Worm (Caenorhabditis elegans) whole organism, L4/young adult: ENCODE data around the gene rfip-1.

Source experiments
- W03F9.2 ChIP-seq: fragments of 150-350 bp; optimal IDR thresholded peaks from 2 replicates; lab custom pipeline; 2014; ENCODE audit warnings: missing biosample characterization, missing genetic modification characterization
- dao-5 ChIP-seq: sonication (generic microtip); optimal IDR thresholded peaks from 2 replicates; lab custom pipeline; 2016; ENCODE audit warnings: missing genotype, missing genetic modification characterization, moderate library complexity, missing compliant biosample characterization
- him-1 ChIP-seq: sonication (generic microtip); optimal IDR thresholded peaks from 2 replicates; lab custom pipeline; 2016; ENCODE audit warnings: missing genotype, missing genetic modification reagents, missing genetic modification characterization, missing compliant biosample characterization

rfip-1 gene

DNA sequence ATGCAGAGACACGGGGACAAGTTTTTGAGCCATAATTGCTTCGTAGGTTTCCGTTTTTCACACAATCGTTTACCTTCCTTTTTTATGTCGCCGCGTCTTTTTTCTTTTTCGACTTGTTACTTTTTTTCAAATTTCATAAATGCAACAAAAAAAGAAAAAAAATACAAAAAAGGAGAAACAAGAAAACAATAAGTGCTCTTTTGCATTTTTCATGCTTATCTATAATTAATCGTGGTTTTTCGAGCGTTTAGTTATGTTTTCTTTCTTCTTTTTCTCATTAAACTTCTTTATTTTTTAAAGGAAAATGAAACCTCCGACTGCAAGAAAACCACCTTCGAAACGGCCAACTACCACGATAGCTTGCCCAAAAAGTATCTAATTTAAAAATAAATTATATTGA lies 11.5 kb downstream of the rfip-1 start, which contains the start of gene F59G1.4:
F59G1.4 (plus strand) TSS at position 301 of the 400 bp plus-strand sequence.
- TF ChIP-seq dao-5 (tag; lab: Kevin White, UChicago) (no peak), W03F9.2 (tag; lab: Kevin White, UChicago) (no peak), him-1 (tag; lab: Kevin White, UChicago) (no peak)

- TF ChIP-seq W03F9.2 (tag; lab: Kevin White, UChicago) (no peak), dao-5 (tag; lab: Kevin White, UChicago) (no peak), him-1 (tag; lab: Kevin White, UChicago) (no peak)
Observed at ce11 chrII:5896512-5896911, 12.2 kb downstream of the rfip-1 start.

DNA sequence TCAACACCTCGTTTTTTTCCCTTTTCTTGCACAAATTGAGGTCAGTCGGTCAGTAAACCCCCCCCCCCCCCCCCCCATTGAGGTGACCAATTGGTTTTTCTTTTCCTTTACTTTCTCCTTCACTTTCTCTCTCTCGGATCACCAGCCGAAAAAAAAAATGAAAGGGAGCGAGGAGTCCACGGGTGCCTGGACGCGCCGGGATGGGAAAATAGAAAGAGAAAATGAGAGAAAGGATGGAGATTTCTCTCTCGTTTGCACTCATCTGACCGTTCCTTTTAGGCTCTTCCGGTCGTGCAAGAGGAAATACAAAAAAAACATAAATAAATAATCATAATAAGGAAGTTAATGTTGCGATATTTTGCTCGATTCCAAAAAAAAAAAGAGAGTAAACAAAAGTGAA lies 14.7 kb downstream of the rfip-1 start:
- TF ChIP-seq dao-5 (tag; lab: Kevin White, UChicago): no peak
- TF ChIP-seq him-1 (tag; lab: Kevin White, UChicago): no peak
- TF ChIP-seq W03F9.2 (tag; lab: Kevin White, UChicago): no peak

- TF ChIP-seq W03F9.2 (tag; lab: Kevin White, UChicago): peak; percentile 16
- no peak for TF ChIP-seq him-1 (tag; lab: Kevin White, UChicago)
- no peak for TF ChIP-seq dao-5 (tag; lab: Kevin White, UChicago)
Observed at ce11 chrII:5899865-5900486, 15.6 kb downstream of the rfip-1 start.

ce11 chrII:5901407-5902026 lies 17.2 kb downstream of the rfip-1 start:
- no peak for TF ChIP-seq dao-5 (tag; lab: Kevin White, UChicago)
- TF ChIP-seq him-1 (tag; lab: Kevin White, UChicago): no peak
- no peak for TF ChIP-seq W03F9.2 (tag; lab: Kevin White, UChicago)

DNA sequence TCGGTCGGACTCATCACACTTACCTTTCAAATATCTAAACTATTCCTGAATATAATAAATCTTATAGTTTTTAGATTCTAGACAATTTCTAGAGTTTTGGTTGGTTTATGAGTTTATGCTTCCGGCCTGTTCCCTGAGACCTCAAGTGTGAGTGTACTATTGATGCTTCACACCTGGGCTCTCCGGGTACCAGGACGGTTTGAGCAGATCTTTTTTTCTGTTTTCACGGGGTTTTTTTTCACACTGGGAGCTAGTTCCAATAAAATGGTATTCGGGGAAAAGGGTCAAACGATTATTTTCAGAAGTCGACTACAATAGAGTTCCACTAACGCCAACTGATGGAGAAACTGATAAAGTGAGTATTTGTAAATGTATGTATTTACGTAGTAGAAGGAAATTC lies 17.8 kb downstream of the rfip-1 start:
- TF ChIP-seq W03F9.2 (tag; lab: Kevin White, UChicago): no peak

ce11 chrII:5904252-5904651 lies 19.9 kb downstream of the rfip-1 start, which contains the start of gene tsp-18:
tsp-18 (plus strand) TSS chrII:5904552.
- TF ChIP-seq him-1 (tag; lab: Kevin White, UChicago) (no peak), dao-5 (tag; lab: Kevin White, UChicago) (no peak), W03F9.2 (tag; lab: Kevin White, UChicago) (no peak)

- no peak for TF ChIP-seq dao-5 (tag; lab: Kevin White, UChicago)
- TF ChIP-seq W03F9.2 (tag; lab: Kevin White, UChicago): no peak
Observed at ce11 chrII:5906274-5906673, 21.9 kb downstream of the rfip-1 start, which contains the start of gene F59G1.8. F59G1.8 (plus strand) TSS chrII:5906566.

DNA sequence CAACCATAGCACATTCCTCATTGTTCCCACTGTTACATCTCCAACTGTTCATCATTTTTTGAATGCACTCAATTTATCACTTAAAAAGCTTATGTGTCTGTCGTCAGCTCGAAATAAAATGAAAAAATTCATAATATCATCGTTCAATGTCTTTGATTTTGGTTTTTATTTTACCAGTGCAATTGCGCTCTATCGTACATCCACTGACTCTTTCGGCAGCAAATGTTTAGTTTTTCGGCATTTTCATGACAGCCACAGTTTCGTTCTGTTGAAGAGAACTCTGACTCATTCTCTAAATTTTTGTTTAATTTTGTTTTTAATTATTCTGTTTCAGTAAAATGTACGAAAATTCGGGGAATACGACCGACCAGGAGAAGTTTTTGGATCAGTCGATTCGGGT lies 23.1 kb downstream of the rfip-1 start, which contains the start of gene vps-35:
vps-35 (plus strand) TSS at position 335 of the 400 bp plus-strand sequence.
- TF ChIP-seq him-1 (tag; lab: Kevin White, UChicago) (no peak), W03F9.2 (tag; lab: Kevin White, UChicago) (no peak), dao-5 (tag; lab: Kevin White, UChicago) (no peak)

DNA sequence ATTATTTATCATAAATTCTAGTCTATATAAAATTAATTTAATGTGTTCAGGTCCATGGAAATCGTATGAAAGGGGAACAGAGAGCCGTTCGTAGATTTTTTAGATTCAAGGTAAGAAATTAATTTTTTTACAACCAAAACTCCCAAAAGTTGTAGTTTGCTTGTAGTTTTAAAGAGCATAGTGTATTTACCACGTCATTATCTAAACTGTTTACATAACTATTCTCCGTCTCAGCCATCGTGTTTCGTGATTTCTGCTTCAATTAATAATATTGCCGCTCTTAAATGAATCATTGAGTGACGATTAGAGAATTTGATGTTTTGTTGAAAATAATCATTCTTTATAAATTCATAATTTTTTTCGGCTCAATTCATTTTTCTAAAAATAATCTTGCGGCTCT lies 26.9 kb downstream of the rfip-1 start, which contains the start of gene cgt-3:
cgt-3 (plus strand) TSS at position 51 of the 400 bp plus-strand sequence.
- TF ChIP-seq him-1 (tag; lab: Kevin White, UChicago): no peak
- TF ChIP-seq dao-5 (tag; lab: Kevin White, UChicago): no peak
- no peak for TF ChIP-seq W03F9.2 (tag; lab: Kevin White, UChicago)

DNA sequence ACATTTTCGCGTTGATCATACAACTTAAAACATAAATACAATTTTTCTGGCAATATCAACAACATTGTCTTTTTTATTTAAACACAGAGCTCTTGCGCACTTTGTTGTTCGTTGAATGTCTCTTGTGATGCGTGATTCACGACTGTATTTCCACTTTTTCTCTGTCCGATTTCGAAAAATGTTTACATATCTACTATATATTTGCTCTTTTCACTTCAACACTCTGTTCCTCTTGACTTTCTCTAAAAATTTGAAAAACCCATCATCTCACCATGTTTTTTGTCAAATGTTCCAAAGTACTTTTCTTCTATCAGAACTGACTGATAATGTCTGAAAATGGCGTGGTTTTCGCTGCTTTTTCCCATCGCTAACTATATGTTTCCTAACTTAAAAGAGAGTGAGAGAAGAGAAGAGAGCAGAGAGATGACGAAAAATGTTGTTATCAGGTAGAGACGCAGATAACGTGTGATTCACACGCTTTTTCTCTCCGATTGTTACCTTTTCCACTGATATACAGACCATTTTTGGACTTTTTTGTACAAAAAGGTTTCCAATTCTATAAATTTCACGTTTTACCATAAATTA lies 27.7 kb downstream of the rfip-1 start:
- TF ChIP-seq dao-5 (tag; lab: Kevin White, UChicago) (no peak), W03F9.2 (tag; lab: Kevin White, UChicago) (no peak), him-1 (tag; lab: Kevin White, UChicago) (no peak)

ce11 chrII:5913897-5914296 lies 29.5 kb downstream of the rfip-1 start:
- TF ChIP-seq dao-5 (tag; lab: Kevin White, UChicago): no peak
- no peak for TF ChIP-seq W03F9.2 (tag; lab: Kevin White, UChicago)

ce11 chrII:5917010-5917472 lies 32.7 kb downstream of the rfip-1 start, which contains the start of gene frh-1:
frh-1 (plus strand) TSS chrII:5917422.
- no peak for TF ChIP-seq dao-5 (tag; lab: Kevin White, UChicago)
- TF ChIP-seq him-1 (tag; lab: Kevin White, UChicago): no peak
- TF ChIP-seq W03F9.2 (tag; lab: Kevin White, UChicago): no peak
